Fruit fly (Drosophila melanogaster): ENCODE measurements around the gene Fit2.

Gene Fit2

DNA sequence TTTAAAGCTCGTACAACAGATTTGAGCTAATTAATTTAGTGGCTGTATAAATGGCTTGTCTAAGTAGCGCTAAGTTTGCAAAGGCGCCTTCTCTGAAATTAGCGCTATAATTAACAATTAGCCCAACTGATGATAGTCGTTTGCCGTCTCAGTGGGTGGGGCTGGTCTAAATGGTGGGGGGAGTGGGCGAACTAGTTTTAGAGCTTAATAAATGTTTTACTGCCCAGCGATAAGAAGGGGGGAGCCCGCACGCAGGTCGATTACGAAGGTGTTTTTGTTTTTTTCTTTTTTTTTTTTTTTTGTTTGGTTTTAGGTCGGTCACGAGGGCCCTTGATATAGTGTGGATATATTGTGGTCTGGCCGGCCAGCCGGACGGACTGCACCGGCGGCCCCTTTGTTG is 23.1 kb upstream of the Fit2 start:
- TF ChIP-seq noc (tag; optimal IDR thresholded peaks at IDR 0.05), result no peak

DNA sequence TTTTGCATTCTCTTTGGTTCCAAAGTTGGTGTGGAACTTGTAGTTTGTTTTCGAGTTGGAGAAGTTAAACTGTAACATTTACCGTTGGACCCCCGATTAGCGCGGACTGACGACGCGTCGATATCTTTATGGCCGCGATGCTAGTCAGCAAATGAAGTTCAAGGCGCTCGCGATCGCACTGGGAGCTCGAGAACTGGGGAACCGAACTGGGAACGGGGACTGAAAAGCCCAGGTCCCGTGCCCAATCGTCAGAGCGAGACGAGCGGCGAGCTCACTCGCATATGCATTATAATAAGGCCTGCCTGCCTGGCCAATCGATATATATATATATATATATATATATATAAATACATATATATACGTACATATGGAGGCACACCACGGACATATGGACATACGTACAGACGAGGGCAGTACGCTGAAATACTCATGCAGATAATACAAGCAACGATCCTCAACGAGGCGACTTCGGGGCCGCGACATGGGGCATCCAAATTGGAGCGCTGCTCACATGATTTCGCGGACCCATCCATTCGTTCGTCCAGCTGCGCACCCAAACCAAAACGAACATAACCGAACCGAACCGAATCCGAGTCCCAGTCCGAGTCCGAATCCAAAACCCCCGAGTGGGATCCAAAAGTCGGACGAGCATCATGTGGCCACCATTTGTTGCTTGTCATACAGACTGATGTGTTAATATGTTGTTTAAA is 21.8 kb upstream of the Fit2 start:
- TF ChIP-seq noc (tag; optimal IDR thresholded peaks at IDR 0.05), result no peak

DNA sequence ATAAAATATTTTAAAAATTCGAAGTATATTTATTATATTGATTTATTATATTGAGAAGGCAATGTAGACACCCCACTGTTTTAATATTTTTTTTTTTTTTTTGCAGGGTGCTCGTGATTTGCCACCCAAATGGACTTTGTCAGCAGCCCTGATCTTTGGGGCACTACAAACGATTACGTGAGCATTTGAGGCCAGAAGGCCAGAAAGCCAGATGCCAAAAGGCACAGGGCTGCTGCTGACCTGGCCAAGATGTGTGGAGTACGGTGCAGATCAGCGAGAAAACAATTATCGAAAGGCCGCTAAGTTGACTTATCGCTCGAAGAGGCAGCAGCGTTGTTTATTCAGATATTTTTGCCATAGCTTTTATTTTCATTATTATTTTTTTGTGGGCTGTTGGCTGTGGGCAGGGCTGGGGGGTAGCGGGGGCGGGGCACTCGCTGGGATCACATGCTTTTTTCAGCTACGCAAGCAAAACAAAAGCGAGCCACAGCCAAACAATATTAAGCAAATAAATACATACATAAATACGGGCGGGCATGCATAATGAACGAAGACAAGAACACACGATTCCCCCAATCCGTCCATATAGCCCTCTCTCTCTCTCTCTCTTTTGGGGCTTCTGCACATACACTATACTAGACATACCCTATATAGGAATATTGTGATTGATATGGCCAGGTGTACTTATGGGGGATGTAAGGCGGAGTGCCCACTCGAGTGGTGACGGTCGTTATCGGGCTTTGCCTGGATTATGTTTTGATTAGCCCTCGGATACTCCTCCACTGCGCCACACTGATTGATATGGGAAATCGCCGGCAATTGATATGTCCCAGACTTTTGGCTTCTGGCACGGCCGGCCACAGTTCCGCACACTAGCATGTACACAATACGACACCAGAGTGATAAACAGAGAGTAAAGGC is 20.6 kb upstream of the Fit2 start:
- peak; percentile 22 for TF ChIP-seq noc (tag; optimal IDR thresholded peaks at IDR 0.05)

DNA sequence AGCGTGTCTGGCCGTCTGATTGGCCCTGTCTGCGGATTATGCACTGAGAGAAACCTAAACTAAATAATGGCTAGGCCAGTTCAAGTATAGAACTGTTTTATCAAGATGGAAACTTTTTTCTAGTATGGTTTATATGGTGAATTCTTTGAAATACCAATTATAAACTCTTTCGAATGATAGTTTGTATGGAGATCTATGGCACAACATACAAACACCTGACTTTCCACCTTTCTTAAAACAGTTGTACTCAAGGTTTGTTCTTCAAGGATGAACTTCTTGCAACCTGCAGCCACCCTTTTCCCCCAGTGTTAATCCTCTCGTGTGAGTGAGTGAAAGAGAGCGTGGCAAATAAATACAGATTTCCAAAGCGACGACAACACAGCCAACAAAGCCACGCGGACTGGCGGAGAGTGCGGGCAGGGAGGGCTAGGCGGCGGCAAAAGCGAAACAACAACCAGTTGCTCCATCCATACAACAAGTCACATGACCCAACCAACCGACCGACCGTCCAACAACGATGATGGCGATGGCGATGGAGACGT is 19.8 kb upstream of the Fit2 start:
- peak; percentile 75 for TF ChIP-seq noc (tag; optimal IDR thresholded peaks at IDR 0.05)

DNA sequence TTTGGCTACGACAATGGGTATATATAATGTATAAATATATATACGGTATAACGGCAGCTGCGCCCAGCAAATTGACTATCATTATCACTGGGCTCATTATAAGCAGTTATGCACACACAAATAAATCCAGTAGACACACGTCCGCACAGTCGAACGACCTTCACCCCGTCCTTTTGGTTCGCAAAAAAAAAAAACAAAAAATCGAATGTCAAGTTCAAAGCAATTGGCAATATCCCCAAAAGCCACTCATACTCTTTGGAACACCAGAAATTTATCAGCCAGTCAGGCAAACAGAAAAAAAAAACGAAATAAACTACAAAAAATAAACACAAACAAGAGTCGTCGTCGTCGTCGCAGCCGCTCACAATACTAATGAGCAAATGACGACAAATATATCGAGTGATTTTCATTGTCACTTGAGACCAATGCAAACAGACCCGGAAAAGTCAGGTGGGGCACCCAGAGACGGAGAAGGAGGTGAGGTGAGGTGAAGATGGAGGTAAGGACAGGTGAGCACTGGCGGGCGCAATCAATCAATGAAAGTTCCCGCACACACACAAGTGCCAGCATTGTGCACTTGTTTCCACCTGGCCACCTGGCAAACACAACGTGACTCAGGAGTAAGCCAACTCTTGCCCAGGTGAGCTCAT is 19.2 kb upstream of the Fit2 start:
- no peak for TF ChIP-seq noc (tag; optimal IDR thresholded peaks at IDR 0.05)

DNA sequence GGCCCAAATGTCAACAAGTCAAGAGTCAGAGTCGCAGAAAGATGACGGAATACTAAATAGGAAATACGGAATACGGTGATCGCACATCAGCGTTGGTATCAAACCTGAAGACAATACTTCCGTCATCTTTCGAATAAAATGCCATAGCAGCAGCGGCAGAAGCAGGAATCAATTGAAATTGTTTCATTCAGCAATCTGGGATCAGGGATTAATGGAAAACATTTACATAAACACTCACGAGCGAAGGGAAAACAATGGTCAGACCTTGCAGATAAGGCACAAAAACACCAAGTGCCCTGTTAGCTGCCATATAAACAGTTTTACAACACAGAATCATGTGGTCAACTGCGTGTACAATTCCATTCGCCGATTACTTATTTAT is 18.7 kb upstream of the Fit2 start:
- TF ChIP-seq noc (tag; optimal IDR thresholded peaks at IDR 0.05), result no peak

DNA sequence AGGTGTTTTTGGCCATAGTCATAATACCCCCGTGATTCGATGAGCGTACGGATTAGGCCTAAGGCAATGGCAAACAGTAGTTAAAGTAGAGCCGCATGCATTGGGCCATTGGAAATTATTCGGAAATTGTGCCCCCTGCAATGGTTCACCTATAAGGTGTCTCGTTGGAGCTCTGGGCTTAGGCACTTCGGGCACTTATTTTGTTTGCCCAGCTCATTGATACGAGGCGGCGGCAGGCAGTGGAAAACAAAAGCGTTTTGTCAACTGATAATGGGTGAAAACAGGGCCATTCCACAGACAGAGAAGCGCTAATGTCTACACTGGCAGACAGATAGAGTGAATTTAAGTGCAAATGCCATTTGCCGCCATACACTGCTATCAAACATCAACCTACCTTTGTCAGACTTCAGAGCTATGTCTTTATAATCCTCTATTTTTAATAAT is 17.9 kb upstream of the Fit2 start:
- no peak for TF ChIP-seq noc (tag; optimal IDR thresholded peaks at IDR 0.05)

DNA sequence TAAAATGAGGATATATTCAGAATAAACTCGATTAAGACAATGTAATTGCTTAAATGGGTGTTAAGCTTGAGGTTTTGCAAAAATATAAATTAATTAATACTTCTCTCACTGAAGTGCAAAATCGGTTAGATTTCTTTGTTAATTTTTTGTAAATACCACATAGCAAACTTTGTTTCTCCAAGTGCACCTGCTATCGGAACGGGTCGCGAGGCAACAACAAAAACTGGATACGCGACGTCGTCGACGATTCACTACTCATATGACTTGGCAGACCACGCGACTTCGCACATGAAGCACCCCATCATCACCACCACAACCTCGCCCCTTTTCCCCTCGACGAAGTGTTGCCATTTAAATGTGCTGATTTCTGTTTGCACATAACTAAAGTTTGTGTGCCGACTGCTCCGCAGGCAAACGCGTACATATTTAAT is 17.1 kb upstream of the Fit2 start:
- TF ChIP-seq noc (tag; optimal IDR thresholded peaks at IDR 0.05), result peak; percentile 67

DNA sequence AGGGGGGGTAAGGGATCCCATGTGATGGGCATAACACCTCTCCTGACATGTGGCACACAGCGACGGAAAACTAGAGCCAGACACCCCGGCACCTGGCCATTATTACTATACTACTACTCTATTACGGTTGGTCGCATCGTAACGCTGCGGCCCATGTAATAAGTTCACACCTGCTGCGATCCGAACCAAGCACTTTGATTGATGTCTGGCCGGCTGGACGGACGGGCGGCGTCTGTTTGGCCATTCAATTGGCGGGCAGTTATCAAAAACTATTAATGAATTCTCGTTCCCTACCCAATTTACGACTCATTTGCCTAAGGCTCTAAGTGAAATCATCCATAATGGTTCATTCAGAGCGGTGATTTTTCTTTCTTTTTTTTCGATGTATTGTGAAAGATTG is 16.6 kb upstream of the Fit2 start:
- no peak for TF ChIP-seq noc (tag; optimal IDR thresholded peaks at IDR 0.05)

DNA sequence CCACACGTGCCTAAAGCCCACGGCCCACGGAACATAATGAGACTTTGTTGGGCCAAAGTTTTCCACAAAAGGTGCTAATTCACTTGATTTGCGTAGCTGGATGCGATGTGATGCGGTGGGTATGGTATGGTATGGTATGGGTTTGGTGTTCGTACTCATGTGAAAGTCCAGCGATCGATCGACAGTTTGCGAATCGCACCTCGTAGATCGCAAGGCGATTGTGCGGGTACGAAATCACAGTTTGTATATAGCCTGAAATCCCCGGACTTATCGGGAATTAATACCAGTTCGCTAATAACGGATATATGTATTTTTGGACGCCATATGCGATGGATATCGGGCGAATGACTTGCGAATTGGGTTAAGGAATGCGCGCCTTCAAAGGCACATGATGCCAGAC is 16.2 kb upstream of the Fit2 start:
- no peak for TF ChIP-seq noc (tag; optimal IDR thresholded peaks at IDR 0.05)

DNA sequence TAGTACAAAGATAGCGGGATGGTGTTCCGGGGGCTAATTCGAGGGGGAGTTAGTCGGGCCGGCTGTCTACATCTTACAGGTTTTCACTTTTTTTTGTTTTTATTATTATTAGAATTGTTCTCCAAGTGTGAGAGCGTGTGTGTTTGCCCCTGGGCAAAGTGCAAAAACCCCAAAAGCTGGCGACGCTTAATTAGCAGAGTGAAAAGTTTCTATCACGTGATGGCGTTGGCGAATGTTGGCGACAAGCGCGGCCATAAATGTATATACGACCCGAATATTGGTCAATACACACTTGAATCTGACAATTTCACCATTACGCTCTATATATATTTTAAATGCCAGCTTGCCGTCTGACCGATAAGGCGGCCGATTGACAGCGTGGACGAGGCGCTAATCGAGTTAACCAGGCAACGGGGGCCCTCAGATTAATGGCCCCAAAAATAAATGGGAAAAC is 15.2 kb upstream of the Fit2 start:
- TF ChIP-seq noc (tag; optimal IDR thresholded peaks at IDR 0.05), result peak; percentile 81

DNA sequence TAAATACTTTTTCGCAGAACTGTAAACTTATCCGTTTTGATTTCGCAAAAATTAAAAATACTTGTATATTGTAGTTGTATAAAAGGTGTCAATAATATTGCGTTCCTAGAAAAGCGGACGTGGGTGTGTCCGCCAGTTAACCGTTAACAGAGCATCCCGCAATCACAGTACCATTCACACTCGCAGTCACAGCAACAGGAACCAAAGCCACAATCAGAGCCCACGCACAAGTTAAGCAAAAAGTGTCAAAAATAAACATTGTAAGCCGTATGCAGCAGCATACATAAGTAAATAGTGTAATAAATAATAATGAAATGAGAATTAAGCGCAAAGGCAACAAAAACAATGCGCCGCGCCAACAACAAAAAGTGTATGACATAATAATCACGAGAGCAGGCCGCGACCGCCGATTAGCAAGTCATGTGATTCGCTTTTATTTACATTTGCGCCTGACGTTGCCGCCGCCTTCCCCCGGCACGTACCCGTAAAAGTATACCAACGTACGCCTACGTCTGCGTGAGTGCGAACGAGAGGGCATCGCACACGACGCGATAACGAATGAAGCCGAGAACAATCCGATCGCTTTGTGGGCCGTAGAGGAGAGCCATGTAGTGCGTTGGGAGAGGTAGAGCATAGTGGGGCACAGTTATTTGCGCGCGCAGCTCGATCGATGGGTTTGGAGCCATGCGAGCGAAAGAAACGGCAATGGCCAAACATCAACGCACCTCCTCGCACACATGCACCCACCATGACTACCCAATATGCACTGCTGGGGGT is 14.2 kb upstream of the Fit2 start:
- peak; percentile 91 for TF ChIP-seq noc (tag; optimal IDR thresholded peaks at IDR 0.05)

DNA sequence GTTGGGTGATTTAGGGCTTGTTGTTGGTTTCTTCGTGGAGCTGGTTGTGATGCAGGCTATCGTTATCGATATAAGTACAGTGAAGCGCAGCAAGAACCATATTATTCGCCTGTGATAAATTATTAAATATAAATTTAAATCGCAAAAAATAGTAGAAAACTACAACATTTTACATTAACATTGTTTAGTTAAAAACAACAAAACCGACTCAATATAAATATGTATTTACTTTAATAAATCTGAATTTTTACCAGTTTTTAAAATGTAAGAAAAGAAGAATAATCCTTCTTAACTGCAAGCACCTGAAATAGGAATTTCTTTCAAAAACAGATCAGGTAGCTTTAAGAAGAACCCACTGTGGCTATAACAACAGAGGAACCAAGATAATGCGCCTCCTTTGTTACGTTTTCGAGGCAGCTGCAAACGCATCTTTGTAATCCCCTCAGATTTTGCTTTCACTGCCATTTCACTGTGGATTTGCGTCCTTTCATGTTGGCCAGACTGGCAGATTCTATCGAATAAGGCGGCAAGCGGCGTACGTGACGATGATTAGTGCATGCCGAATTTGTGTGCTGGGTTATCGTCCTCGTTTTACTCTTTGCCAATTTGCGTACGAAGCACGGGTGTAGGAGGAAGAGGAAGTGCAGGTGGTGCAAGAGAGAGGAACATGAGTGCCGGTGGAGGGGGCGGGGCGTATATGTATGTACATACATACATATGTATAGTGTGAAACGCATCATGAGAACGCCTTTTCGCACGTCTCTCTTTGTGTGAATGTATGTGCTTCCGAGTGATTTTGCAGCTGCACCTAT is 13.4 kb upstream of the Fit2 start:
- TF ChIP-seq noc (tag; optimal IDR thresholded peaks at IDR 0.05), result no peak

DNA sequence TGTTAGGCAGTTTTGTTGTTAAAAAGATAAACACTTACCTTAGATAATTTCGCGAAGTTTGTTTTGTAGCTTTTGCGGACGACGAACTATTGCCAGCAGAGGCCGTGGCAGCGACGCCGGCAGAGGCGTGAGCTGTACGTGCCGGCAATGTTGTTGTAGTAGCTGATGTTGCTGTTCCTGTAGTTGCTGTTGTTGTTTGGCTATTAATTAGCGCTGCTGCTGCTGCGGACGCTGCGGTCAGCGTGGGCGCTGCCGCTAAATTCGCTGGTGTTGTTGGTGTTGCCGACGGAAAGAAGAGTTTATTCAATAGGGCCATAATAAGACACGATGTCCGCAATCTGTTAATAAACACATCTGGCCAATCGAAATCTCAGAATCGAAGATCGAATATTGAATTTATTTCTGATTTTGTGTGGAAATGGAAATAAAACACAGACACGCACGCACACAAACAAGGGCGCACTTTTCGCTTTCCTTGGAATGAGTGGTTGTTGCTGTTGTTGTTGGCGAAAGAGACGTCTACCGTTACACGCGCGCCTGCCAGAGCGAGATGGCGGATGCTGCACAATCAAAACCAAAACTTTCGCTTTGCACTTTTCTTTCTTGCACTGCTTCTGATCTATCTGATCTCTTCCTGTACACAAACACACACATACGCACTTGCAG is 12.6 kb upstream of the Fit2 start:
- no peak for TF ChIP-seq noc (tag; optimal IDR thresholded peaks at IDR 0.05)

Data from whole organism, larva.